Fruit fly (Drosophila melanogaster) whole organism, embryonic: ENCODE measurements around the gene mats.
A peak's percentile ranks its signal among the peaks of the same experiment; 100 is the strongest.

Experiments used
- Adf1 ChIP-seq: fragments of 200-800 bp; sonication (Bioruptor generic); IDR thresholded peaks from 2 replicates; pipeline ENCODE4 v1.3.6; 2022; ENCODE audit warnings: missing biosample characterization, missing genetic modification characterization
- Antp ChIP-seq: fragments of 200-800 bp; sonication (Bioruptor generic); optimal IDR thresholded peaks from 3 replicates; lab custom pipeline; 2016; ENCODE audit warnings: missing biosample characterization, missing genetic modification characterization
- Asciz ChIP-seq: fragments of 200-800 bp; sonication (Bioruptor generic); optimal IDR thresholded peaks from 2 replicates; lab custom pipeline; 2017; ENCODE audit warnings: missing biosample characterization, mild to moderate bottlenecking, missing genetic modification characterization, missing genetic modification reagents
- Atf6 ChIP-seq: fragments of 200-800 bp; sonication (Bioruptor generic); IDR thresholded peaks from 2 replicates; pipeline ENCODE4 v1.3.6; 2022; ENCODE audit warnings: missing biosample characterization, missing genetic modification characterization
- CG10366 ChIP-seq: fragments of 200-800 bp; sonication (Bioruptor generic); IDR thresholded peaks from 2 replicates; pipeline ENCODE4 v1.3.6; 2022; ENCODE audit warnings: missing biosample characterization, missing genetic modification characterization
- CG12155 ChIP-seq: fragments of 200-800 bp; sonication (Bioruptor generic); optimal IDR thresholded peaks from 3 replicates; lab custom pipeline; 2016; ENCODE audit warnings: missing biosample characterization, missing genetic modification characterization
- CG12219 ChIP-seq: fragments of 200-800 bp; sonication (Bioruptor generic); optimal IDR thresholded peaks from 3 replicates; lab custom pipeline; 2018; ENCODE audit warnings: missing biosample characterization, mild to moderate bottlenecking, missing genetic modification characterization
- CG12236 ChIP-seq: fragments of 200-800 bp; sonication (Bioruptor generic); optimal IDR thresholded peaks from 2 replicates; lab custom pipeline; 2016; ENCODE audit warnings: missing biosample characterization, missing genetic modification characterization
- CG12744 ChIP-seq: fragments of 200-800 bp; sonication (Bioruptor generic); optimal IDR thresholded peaks from 2 replicates; lab custom pipeline; 2016; ENCODE audit warnings: missing biosample characterization, missing genetic modification characterization
- CG15269 ChIP-seq: fragments of 200-800 bp; sonication (Bioruptor generic); optimal IDR thresholded peaks from 2 replicates; lab custom pipeline; 2018; ENCODE audit warnings: missing biosample characterization, mild to moderate bottlenecking, missing genetic modification characterization, moderate library complexity
- CG16863 ChIP-seq: fragments of 200-800 bp; sonication (Bioruptor generic); optimal IDR thresholded peaks from 3 replicates; lab custom pipeline; 2016; ENCODE audit warnings: missing biosample characterization, missing genetic modification characterization
- CG17328 ChIP-seq: fragments of 200-800 bp; sonication (Bioruptor generic); IDR thresholded peaks from 2 replicates; pipeline ENCODE4 v1.3.6; 2022; ENCODE audit warnings: missing biosample characterization, missing genetic modification characterization
- CG17568 ChIP-seq: fragments of 200-800 bp; sonication (Bioruptor generic); optimal IDR thresholded peaks from 2 replicates; lab custom pipeline; 2018; ENCODE audit warnings: missing biosample characterization, mild to moderate bottlenecking, missing genetic modification characterization, moderate library complexity
- CG1792 ChIP-seq: fragments of 200-800 bp; sonication (Bioruptor generic); optimal IDR thresholded peaks from 2 replicates; lab custom pipeline; 2016; ENCODE audit warnings: missing biosample characterization, missing genetic modification characterization
- CG34422 ChIP-seq: fragments of 200-800 bp; sonication (Bioruptor generic); IDR thresholded peaks from 3 replicates; pipeline ENCODE4 v1.3.6; 2022; ENCODE audit warnings: missing biosample characterization, missing genetic modification characterization
- CG42726 ChIP-seq: fragments of 200-800 bp; sonication (Bioruptor generic); IDR thresholded peaks from 2 replicates; pipeline ENCODE4 v1.3.6; 2022; ENCODE audit warnings: missing biosample characterization, missing genetic modification characterization; ENCODE audit not compliant: partially characterized antibody
- CG4730 ChIP-seq: fragments of 200-800 bp; sonication (Bioruptor generic); IDR thresholded peaks from 2 replicates; pipeline ENCODE4 v1.3.6; 2022; ENCODE audit warnings: missing biosample characterization, missing genetic modification characterization
- CG7372 ChIP-seq: fragments of 200-800 bp; sonication (Bioruptor generic); IDR thresholded peaks from 2 replicates; pipeline ENCODE4 v1.3.6; 2022; ENCODE audit warnings: missing biosample characterization, missing genetic modification characterization
- CG7745 ChIP-seq: fragments of 200-800 bp; sonication (Bioruptor generic); optimal IDR thresholded peaks from 2 replicates; lab custom pipeline; 2018; ENCODE audit warnings: missing biosample characterization, mild to moderate bottlenecking, missing genetic modification characterization, moderate library complexity
- CG7839 ChIP-seq: fragments of 200-800 bp; sonication (Bioruptor generic); optimal IDR thresholded peaks from 3 replicates; lab custom pipeline; 2018; ENCODE audit warnings: missing biosample characterization, mild to moderate bottlenecking, missing genetic modification characterization, moderate library complexity
- CG7928 ChIP-seq: fragments of 200-800 bp; sonication (Bioruptor generic); optimal IDR thresholded peaks from 2 replicates; lab custom pipeline; 2017; ENCODE audit warnings: missing biosample characterization, mild to moderate bottlenecking, missing genetic modification characterization
- CG9215 ChIP-seq: fragments of 200-800 bp; sonication (Bioruptor generic); IDR thresholded peaks from 2 replicates; pipeline ENCODE4 v1.3.6; 2022; ENCODE audit warnings: missing biosample characterization, missing genetic modification characterization
- CG9727 ChIP-seq: fragments of 200-800 bp; sonication (Bioruptor generic); optimal IDR thresholded peaks from 3 replicates; lab custom pipeline; 2017; ENCODE audit warnings: missing biosample characterization, mild to moderate bottlenecking, missing genetic modification characterization
- CG9797 ChIP-seq: fragments of 200-800 bp; sonication (Bioruptor generic); optimal IDR thresholded peaks from 3 replicates; lab custom pipeline; 2018; ENCODE audit warnings: missing biosample characterization, mild to moderate bottlenecking, missing genetic modification characterization
- ERR ChIP-seq: fragments of 200-800 bp; sonication (Bioruptor generic); optimal IDR thresholded peaks from 2 replicates; lab custom pipeline; 2016; ENCODE audit warnings: missing biosample characterization, missing genetic modification characterization
- Hmr ChIP-seq: fragments of 200-800 bp; sonication (Bioruptor generic); optimal IDR thresholded peaks from 3 replicates; lab custom pipeline; 2017; ENCODE audit warnings: mild to moderate bottlenecking, missing biosample characterization, missing genetic modification reagents, missing genetic modification characterization
- Lhr ChIP-seq: fragments of 200-800 bp; sonication (Bioruptor generic); optimal IDR thresholded peaks from 3 replicates; lab custom pipeline; 2017; ENCODE audit warnings: mild to moderate bottlenecking, missing biosample characterization, missing genetic modification reagents, missing genetic modification characterization
- YL-1 ChIP-seq: fragments of 200-800 bp; sonication (Bioruptor generic); optimal IDR thresholded peaks from 3 replicates; lab custom pipeline; 2017; ENCODE audit warnings: missing biosample characterization, mild to moderate bottlenecking, missing genetic modification characterization
- az2 ChIP-seq: fragments of 200-800 bp; sonication (Bioruptor generic); optimal IDR thresholded peaks from 3 replicates; lab custom pipeline; 2016; ENCODE audit warnings: missing biosample characterization, missing genetic modification characterization
- br ChIP-seq: fragments of >200 bp; optimal IDR thresholded peaks from 2 replicates; lab custom pipeline; 2017
- cad ChIP-seq: fragments of >200 bp; optimal IDR thresholded peaks from 2 replicates; lab custom pipeline; 2017; ENCODE audit warnings: missing biosample characterization, missing genetic modification characterization
- corto ChIP-seq: fragments of 200-800 bp; sonication (Bioruptor generic); optimal IDR thresholded peaks from 2 replicates; lab custom pipeline; 2016; ENCODE audit warnings: missing biosample characterization, mild to moderate bottlenecking, missing genetic modification characterization, moderate library complexity
- dati ChIP-seq: fragments of 200-800 bp; sonication (Bioruptor generic); IDR thresholded peaks from 2 replicates; pipeline ENCODE4 v1.3.6; 2022; ENCODE audit warnings: missing biosample characterization, missing genetic modification characterization
- dysf ChIP-seq: fragments of 200-800 bp; sonication (Bioruptor generic); IDR thresholded peaks from 3 replicates; pipeline ENCODE4 v1.3.6; 2022; ENCODE audit warnings: missing biosample characterization, missing genetic modification characterization
- gcm2 ChIP-seq: fragments of 200-800 bp; sonication (Bioruptor generic); optimal IDR thresholded peaks from 2 replicates; lab custom pipeline; 2016; ENCODE audit warnings: missing biosample characterization, missing genetic modification characterization
- grau ChIP-seq: fragments of 200-800 bp; optimal IDR thresholded peaks from 3 replicates; lab custom pipeline; 2019; ENCODE audit warnings: missing biosample characterization, mild to moderate bottlenecking, missing genetic modification characterization, moderate library complexity
- gro ChIP-seq: fragments of 200-800 bp; sonication (Bioruptor generic); optimal IDR thresholded peaks from 2 replicates; lab custom pipeline; 2016; ENCODE audit warnings: missing biosample characterization, missing genetic modification characterization
- gsb-n ChIP-seq: fragments of 200-800 bp; sonication (Bioruptor generic); optimal IDR thresholded peaks from 3 replicates; lab custom pipeline; 2018; ENCODE audit warnings: missing biosample characterization, mild to moderate bottlenecking, missing genetic modification characterization
- ind ChIP-seq: fragments of 200-800 bp; sonication (Bioruptor generic); optimal IDR thresholded peaks from 3 replicates; lab custom pipeline; 2016; ENCODE audit warnings: missing biosample characterization, missing genetic modification characterization
- kay ChIP-seq: fragments of 200-800 bp; sonication (Bioruptor generic); optimal IDR thresholded peaks from 2 replicates; lab custom pipeline; 2016; ENCODE audit warnings: missing biosample characterization, missing genetic modification characterization
- knrl ChIP-seq: fragments of 200-800 bp; sonication (Bioruptor generic); IDR thresholded peaks from 3 replicates; pipeline ENCODE4 v1.3.6; 2022; ENCODE audit warnings: missing biosample characterization, missing genetic modification characterization; ENCODE audit not compliant: partially characterized antibody
- lab ChIP-seq: fragments of 200-800 bp; sonication (Bioruptor generic); optimal IDR thresholded peaks from 3 replicates; lab custom pipeline; 2017; ENCODE audit warnings: missing biosample characterization, missing genetic modification characterization, mild to moderate bottlenecking, moderate library complexity, missing genetic modification reagents
- lmd ChIP-seq: fragments of 200-800 bp; sonication (Bioruptor generic); IDR thresholded peaks from 2 replicates; pipeline ENCODE4 v1.3.6; 2022; ENCODE audit warnings: missing biosample characterization, missing genetic modification characterization
- nom ChIP-seq: fragments of 200-800 bp; sonication (Bioruptor generic); optimal IDR thresholded peaks from 2 replicates; lab custom pipeline; 2017; ENCODE audit warnings: missing biosample characterization, missing genetic modification characterization, mild to moderate bottlenecking, moderate library complexity, missing genetic modification reagents
- ranshi ChIP-seq: fragments of 200-800 bp; sonication (Bioruptor generic); IDR thresholded peaks from 2 replicates; pipeline ENCODE4 v1.3.6; 2022; ENCODE audit warnings: missing biosample characterization, missing genetic modification characterization
- salm ChIP-seq: fragments of 200-800 bp; sonication (Bioruptor generic); optimal IDR thresholded peaks from 2 replicates; lab custom pipeline; 2018; ENCODE audit warnings: missing biosample characterization, mild to moderate bottlenecking, missing genetic modification characterization
- sc ChIP-seq, 3 experiments: fragments of >200 bp in 2 of 3; fragments of 200-800 bp in 1 of 3; sonication (Bioruptor generic) in 1 of 3; optimal IDR thresholded peaks; 2 replicates in 2 of 3; 3 replicates in 1 of 3; lab custom pipeline; 2017; ENCODE audit warnings: mild to moderate bottlenecking in 1 of 3, missing biosample characterization in 1 of 3, missing genetic modification characterization in 1 of 3, missing genetic modification reagents in 1 of 3
- ssp ChIP-seq: fragments of 200-800 bp; sonication (Bioruptor generic); IDR thresholded peaks from 2 replicates; pipeline ENCODE4 v1.3.6; 2022; ENCODE audit warnings: missing biosample characterization, missing genetic modification characterization
- twi ChIP-seq: fragments of 200-800 bp; optimal IDR thresholded peaks from 2 replicates; lab custom pipeline; 2019; ENCODE audit warnings: missing biosample characterization, mild to moderate bottlenecking, missing genetic modification characterization, moderate library complexity
- tx ChIP-seq: fragments of 200-800 bp; sonication (Bioruptor generic); optimal IDR thresholded peaks from 2 replicates; lab custom pipeline; 2016; ENCODE audit warnings: missing biosample characterization, missing genetic modification characterization
- unpg ChIP-seq: fragments of 200-800 bp; sonication (Bioruptor generic); optimal IDR thresholded peaks from 3 replicates; lab custom pipeline; 2018; ENCODE audit warnings: missing biosample characterization, mild to moderate bottlenecking, missing genetic modification characterization, moderate library complexity

mats gene

dm6 chr3R:22421618-22422017, 657 bp downstream of the mats start (continued):
- peak; percentile 48 for TF ChIP-seq ERR (GFP tag; lab: Kevin White, UChicago)
- no peak for TF ChIP-seq CG9797 (GFP tag; lab: Kevin White, UChicago)
- TF ChIP-seq nom = peak; percentile 21
- no peak for TF ChIP-seq YL-1
- peak; percentile 39; the same call in 1 of the 2 replicates for TF ChIP-seq dati
- TF ChIP-seq CG15269 (tag; lab: Kevin White, UChicago) = no peak
- no peak for TF ChIP-seq Lhr (GFP tag; lab: Kevin White, UChicago)
- TF ChIP-seq az2 (GFP tag; lab: Kevin White, UChicago) = peak; percentile 56
- TF ChIP-seq salm (tag; lab: Kevin White, UChicago) = peak; percentile 17
- TF ChIP-seq CG42726 (GFP tag; lab: Robert Waterston, UW) = no peak
- peak; percentile 26 for TF ChIP-seq kay (GFP tag; lab: Kevin White, UChicago)
- TF ChIP-seq sc (optimal IDR thresholded peaks at IDR 0.05; lab: Kevin White, UChicago) = no peak
- TF ChIP-seq sc (GFP tag; optimal IDR thresholded peaks at IDR 0.05; lab: Kevin White, UChicago) = no peak
- peak; percentile 84 for TF ChIP-seq dysf (GFP tag; lab: Robert Waterston, UW)
- peak; percentile 73 for TF ChIP-seq unpg (GFP tag; lab: Kevin White, UChicago)
- TF ChIP-seq CG7928 (GFP tag; lab: Kevin White, UChicago) = no peak
- TF ChIP-seq knrl (GFP tag; lab: Robert Waterston, UW) = no peak
- peak; percentile 52 for TF ChIP-seq tx (GFP tag; lab: Kevin White, UChicago)
- TF ChIP-seq Hmr (GFP tag; lab: Kevin White, UChicago) = peak; percentile 56
- TF ChIP-seq CG7745 = no peak
- peak; percentile 24 for TF ChIP-seq twi (tag; lab: Kevin White, UChicago)
- peak; percentile 10 for TF ChIP-seq CG12744 (GFP tag; lab: Kevin White, UChicago)
- peak; percentile 45 for TF ChIP-seq corto
- peak; percentile 80 for TF ChIP-seq Atf6 (GFP tag; lab: Robert Waterston, UW)
- peak; percentile 61 for TF ChIP-seq CG12155 (GFP tag; lab: Kevin White, UChicago)
- TF ChIP-seq Asciz = no peak
- no peak for TF ChIP-seq gsb-n (tag; lab: Kevin White, UChicago)
- TF ChIP-seq gcm2 (GFP tag; lab: Kevin White, UChicago) = no peak
- peak; percentile 56 for TF ChIP-seq Antp (GFP tag; lab: Kevin White, UChicago)
- TF ChIP-seq gro (GFP tag; lab: Kevin White, UChicago) = peak; percentile 27
- no peak for TF ChIP-seq cad (GFP tag; lab: Kevin White, UChicago)
- TF ChIP-seq lab (GFP tag; lab: Kevin White, UChicago) = no peak
- TF ChIP-seq CG10366 (GFP tag; lab: Robert Waterston, UW) = peak; percentile 69
- TF ChIP-seq CG16863 (GFP tag; lab: Kevin White, UChicago) = peak; percentile 47
- TF ChIP-seq ssp (GFP tag; lab: Robert Waterston, UW) = peak; percentile 51
- peak; percentile 57; the same call in 1 of the 2 replicates for TF ChIP-seq CG17328 (GFP tag; lab: Robert Waterston, UW)
- TF ChIP-seq CG9727 = peak; percentile 59
- peak; percentile 40 for TF ChIP-seq Adf1 (GFP tag; lab: Robert Waterston, UW)
- TF ChIP-seq ranshi (GFP tag; lab: Robert Waterston, UW) = peak; percentile 82
- no peak for TF ChIP-seq CG12219 (GFP tag; lab: Kevin White, UChicago)
- peak; percentile 27 for TF ChIP-seq CG1792 (GFP tag; lab: Kevin White, UChicago)
- no peak for TF ChIP-seq br (lab: Kevin White, UChicago)
- TF ChIP-seq CG4730 (GFP tag; lab: Robert Waterston, UW) = peak; percentile 48
- TF ChIP-seq CG17568 (GFP tag; lab: Kevin White, UChicago) = no peak
- peak; percentile 72 for TF ChIP-seq CG7372 (GFP tag; lab: Robert Waterston, UW)
- peak; percentile 89 for TF ChIP-seq grau (tag; lab: Kevin White, UChicago)
- TF ChIP-seq lmd (GFP tag; lab: Robert Waterston, UW) = peak; percentile 84
- no peak for TF ChIP-seq CG12236 (GFP tag; lab: Kevin White, UChicago)
- TF ChIP-seq CG7839 (tag; lab: Kevin White, UChicago) = no peak
- TF ChIP-seq CG9215 (GFP tag; lab: Robert Waterston, UW) = peak; percentile 68
- TF ChIP-seq CG34422 (GFP tag; lab: Robert Waterston, UW) = peak; percentile 82
- peak; percentile 62 for TF ChIP-seq ind (GFP tag; lab: Kevin White, UChicago)
